Fruit fly (Drosophila melanogaster) Kc167 (cell line): ENCODE data around the gene CG8837.

ENCODE experiments used
- Myc ChIP-seq: fragments of >200 bp; optimal IDR thresholded peaks from 2 replicates; lab custom pipeline; 2017; ENCODE audit warnings: missing external identifiers
- h ChIP-seq: fragments of >200 bp; optimal IDR thresholded peaks from 3 replicates; lab custom pipeline; 2018; ENCODE audit warnings: missing external identifiers
- insv ChIP-seq: fragments of >200 bp; optimal IDR thresholded peaks from 3 replicates; lab custom pipeline; 2018; ENCODE audit warnings: missing external identifiers
- psq ChIP-seq: fragments of >200 bp; optimal IDR thresholded peaks from 2 replicates; lab custom pipeline; 2017; ENCODE audit warnings: missing external identifiers

- TF ChIP-seq h (lab: Kevin White, UChicago) (no peak), insv (lab: Kevin White, UChicago) (no peak), psq (no peak), Myc (lab: Kevin White, UChicago) (no peak)
These were observed 19.4 kb downstream of the CG8837 start for dm6 chr2L:3339420-3339819.
